Worm (Caenorhabditis elegans): ENCODE measurements around the gene W01C8.5.

- no peak for TF ChIP-seq elt-2 (tag; optimal IDR thresholded peaks at IDR 0.05)
- TF ChIP-seq ceh-48 (tag; optimal IDR thresholded peaks at IDR 0.05) = no peak
- no peak for TF ChIP-seq gmeb-2 (tag; optimal IDR thresholded peaks at IDR 0.05)
These were observed 2.4 kb upstream of the W01C8.5 start for ce11 chrX:5699555-5699954.
